2 fruit fly cellular contexts compared by ENCODE assay signal in genomic region chrX:1889926-1890325, dm6.
A peak's percentile ranks its signal among the peaks of the same experiment; 100 is the strongest.
TF ChIP-seq lines count a peak whose summit lies in the region.

Gene trr, minus strand, starts transcription at chrX:1889950.
Gene mRpL16, plus strand, starts transcription at chrX:1890256.

TF ChIP-seq in whole organism, adult, 20 proteins besides CTCF, POLR2A, EP300 and RAD21 (continued from another document):
- TF ChIP-seq toe (GFP tag; optimal IDR thresholded peaks at IDR 0.05; lab: Kevin White, UChicago) (no peak), cic (GFP tag; optimal IDR thresholded peaks at IDR 0.05; lab: Kevin White, UChicago) (no peak)

TF ChIP-seq in whole organism, embryonic, 481 proteins besides CTCF, POLR2A, EP300 and RAD21 (continued from another document and continues in another):
- TF ChIP-seq CG4404 (GFP tag; IDR thresholded peaks at IDR 0.05; lab: Robert Waterston, UW) (peak; percentile 31; the same call in 1 of the 2 replicates), tna (GFP tag; IDR thresholded peaks at IDR 0.05; lab: Robert Waterston, UW; ENCODE audit: partially characterized antibody) (no peak), CG17829 (tag; optimal IDR thresholded peaks at IDR 0.05; lab: Kevin White, UChicago) (peak; percentile 71), CG12299 (tag; optimal IDR thresholded peaks at IDR 0.05; lab: Kevin White, UChicago) (peak; percentile 39), kni (GFP tag; optimal IDR thresholded peaks at IDR 0.05; lab: Kevin White, UChicago) (no peak), ERR (GFP tag; optimal IDR thresholded peaks at IDR 0.05; lab: Kevin White, UChicago) (no peak), sd (tag; optimal IDR thresholded peaks at IDR 0.05; lab: Kevin White, UChicago) (no peak), Dfd (GFP tag; optimal IDR thresholded peaks at IDR 0.05; lab: Kevin White, UChicago) (no peak), yki (optimal IDR thresholded peaks at IDR 0.05; lab: Kevin White, UChicago) (no peak), CG17328 (GFP tag; IDR thresholded peaks at IDR 0.05; lab: Robert Waterston, UW) (no peak), CG10654 (GFP tag; optimal IDR thresholded peaks at IDR 0.05; lab: Kevin White, UChicago) (no peak), tx (GFP tag; optimal IDR thresholded peaks at IDR 0.05; lab: Kevin White, UChicago) (peak; percentile 31), hkb (optimal IDR thresholded peaks at IDR 0.05; lab: Kevin White, UChicago) (no peak), hkb (GFP tag; IDR thresholded peaks at IDR 0.05; lab: Robert Waterston, UW) (no peak), pho (GFP tag; optimal IDR thresholded peaks at IDR 0.05; lab: Kevin White, UChicago) (peak; percentile 53), schlank (tag; optimal IDR thresholded peaks at IDR 0.05; lab: Kevin White, UChicago) (no peak), CG3838 (GFP tag; optimal IDR thresholded peaks at IDR 0.05; lab: Kevin White, UChicago) (no peak), esg (GFP tag; conservative IDR thresholded peaks at IDR 0.05; lab: Robert Waterston, UW) (no peak), PHDP (tag; optimal IDR thresholded peaks at IDR 0.05; lab: Kevin White, UChicago) (no peak), ttk (GFP tag; IDR thresholded peaks at IDR 0.05; lab: Robert Waterston, UW) (no peak), CG12769 (tag; optimal IDR thresholded peaks at IDR 0.05; lab: Kevin White, UChicago) (no peak), trh (GFP tag; optimal IDR thresholded peaks at IDR 0.05; lab: Kevin White, UChicago) (no peak), CoRest (tag; optimal IDR thresholded peaks at IDR 0.05; lab: Kevin White, UChicago) (peak; percentile 42), eve (GFP tag; optimal IDR thresholded peaks at IDR 0.05; lab: Kevin White, UChicago) (no peak), pita (GFP tag; optimal IDR thresholded peaks at IDR 0.05; lab: Kevin White, UChicago) (no peak), CG9609 (GFP tag; optimal IDR thresholded peaks at IDR 0.05; lab: Kevin White, UChicago) (peak; percentile 22), ac (GFP tag; optimal IDR thresholded peaks at IDR 0.05; lab: Kevin White, UChicago) (no peak), Gug (GFP tag; IDR thresholded peaks at IDR 0.05; lab: Robert Waterston, UW) (peak; percentile 30; the same call in 1 of the 4 replicates), jigr1 (GFP tag; IDR thresholded peaks at IDR 0.05; lab: Robert Waterston, UW) (no peak), CG17385 (GFP tag; optimal IDR thresholded peaks at IDR 0.05; lab: Kevin White, UChicago) (no peak), kah (GFP tag; optimal IDR thresholded peaks at IDR 0.05; lab: Kevin White, UChicago) (no peak), kay (GFP tag; optimal IDR thresholded peaks at IDR 0.05; lab: Kevin White, UChicago) (no peak), bcd (GFP tag; optimal IDR thresholded peaks at IDR 0.05; lab: Kevin White, UChicago) (no peak), Fer3 (tag; optimal IDR thresholded peaks at IDR 0.05; lab: Kevin White, UChicago) (no peak), NC2α (GFP tag; optimal IDR thresholded peaks at IDR 0.05; lab: Kevin White, UChicago) (no peak), CG2129 (GFP tag; IDR thresholded peaks at IDR 0.05; lab: Robert Waterston, UW; ENCODE audit: partially characterized antibody) (peak; percentile 44; the same call in 1 of the 2 replicates), cg (GFP tag; optimal IDR thresholded peaks at IDR 0.05; lab: Kevin White, UChicago) (peak; percentile 7), CG11093 (GFP tag; IDR thresholded peaks at IDR 0.05; lab: Robert Waterston, UW) (no peak; the same call in 2 of the 3 replicates), grn (GFP tag; optimal IDR thresholded peaks at IDR 0.05; lab: Kevin White, UChicago) (no peak), CG13123 (GFP tag; optimal IDR thresholded peaks at IDR 0.05; lab: Kevin White, UChicago) (no peak), CG12219 (GFP tag; optimal IDR thresholded peaks at IDR 0.05; lab: Kevin White, UChicago) (no peak), CG2712 (tag; optimal IDR thresholded peaks at IDR 0.05; lab: Kevin White, UChicago) (peak; percentile 65), CG13775 (GFP tag; optimal IDR thresholded peaks at IDR 0.05; lab: Kevin White, UChicago) (peak; percentile 40), CG8478 (optimal IDR thresholded peaks at IDR 0.05; lab: Kevin White, UChicago) (no peak), lilli (GFP tag; optimal IDR thresholded peaks at IDR 0.05; lab: Kevin White, UChicago) (peak; percentile 49), Trl (optimal IDR thresholded peaks at IDR 0.05; lab: Kevin White, UChicago) (no peak), Trl (GFP tag; optimal IDR thresholded peaks at IDR 0.05; lab: Kevin White, UChicago) (peak; percentile 24), tgo (GFP tag; IDR thresholded peaks at IDR 0.05; lab: Robert Waterston, UW) (0 out of 3 replicates have a peak, but pooled peaks have one; percentile 17), repo (GFP tag; optimal IDR thresholded peaks at IDR 0.05; lab: Kevin White, UChicago) (peak; percentile 6), CG17186 (GFP tag; optimal IDR thresholded peaks at IDR 0.05; lab: Kevin White, UChicago) (peak; percentile 32), sima (GFP tag; optimal IDR thresholded peaks at IDR 0.05; lab: Kevin White, UChicago) (no peak), CG1602 (GFP tag; optimal IDR thresholded peaks at IDR 0.05; lab: Kevin White, UChicago) (no peak), Hsf (GFP tag; optimal IDR thresholded peaks at IDR 0.05; lab: Kevin White, UChicago) (peak; percentile 18), CG7963 (GFP tag; IDR thresholded peaks at IDR 0.05; lab: Robert Waterston, UW; ENCODE audit: partially characterized antibody) (peak; percentile 40; the same call in 1 of the 3 replicates), grau (tag; optimal IDR thresholded peaks at IDR 0.05; lab: Kevin White, UChicago) (peak; percentile 50), fu2 (GFP tag; optimal IDR thresholded peaks at IDR 0.05; lab: Kevin White, UChicago) (no peak), Neu2 (GFP tag; optimal IDR thresholded peaks at IDR 0.05; lab: Kevin White, UChicago; ENCODE audit: borderline replicate concordance) (no peak), knrl (GFP tag; IDR thresholded peaks at IDR 0.05; lab: Robert Waterston, UW; ENCODE audit: partially characterized antibody) (peak; percentile 80), Antp (GFP tag; optimal IDR thresholded peaks at IDR 0.05; lab: Kevin White, UChicago) (no peak), zf30C (GFP tag; optimal IDR thresholded peaks at IDR 0.05; lab: Kevin White, UChicago) (no peak), CG2120 (GFP tag; optimal IDR thresholded peaks at IDR 0.05; lab: Kevin White, UChicago) (peak; percentile 73), dati (GFP tag; IDR thresholded peaks at IDR 0.05; lab: Robert Waterston, UW) (no peak), ftz-f1 (GFP tag; optimal IDR thresholded peaks at IDR 0.05; lab: Kevin White, UChicago) (no peak), Poxn (GFP tag; IDR thresholded peaks at IDR 0.05; lab: Robert Waterston, UW) (no peak), hb (GFP tag; IDR thresholded peaks at IDR 0.05; lab: Robert Waterston, UW; ENCODE audit: partially characterized antibody) (no peak), da (GFP tag; optimal IDR thresholded peaks at IDR 0.05; lab: Kevin White, UChicago) (no peak), ato (GFP tag; IDR thresholded peaks at IDR 0.05; lab: Robert Waterston, UW; ENCODE audit: partially characterized antibody) (0 out of 2 replicates have a peak, but pooled peaks have one; percentile 45), lab (GFP tag; optimal IDR thresholded peaks at IDR 0.05; lab: Kevin White, UChicago) (no peak), Oaz (GFP tag; IDR thresholded peaks at IDR 0.05; lab: Robert Waterston, UW) (no peak), CG4820 (GFP tag; optimal IDR thresholded peaks at IDR 0.05; lab: Kevin White, UChicago) (no peak), CG11723 (GFP tag; optimal IDR thresholded peaks at IDR 0.05; lab: Kevin White, UChicago) (no peak), CG34376 (GFP tag; optimal IDR thresholded peaks at IDR 0.05; lab: Kevin White, UChicago) (no peak), fru (optimal IDR thresholded peaks at IDR 0.05; lab: Kevin White, UChicago) (no peak), CG11504 (tag; optimal IDR thresholded peaks at IDR 0.05; lab: Kevin White, UChicago) (peak; percentile 90), pan (optimal IDR thresholded peaks at IDR 0.05; lab: Kevin White, UChicago) (no peak), pan (GFP tag; optimal IDR thresholded peaks at IDR 0.05 in 1 of 2, IDR thresholded peaks at IDR 0.05 in 1 of 2) (no peak), lola (GFP tag; optimal IDR thresholded peaks at IDR 0.05; lab: Kevin White, UChicago) (peak in 1 of 3 experiments; percentile 40), CG3407 (GFP tag; optimal IDR thresholded peaks at IDR 0.05; lab: Kevin White, UChicago) (no peak), shn (GFP tag; optimal IDR thresholded peaks at IDR 0.05; lab: Kevin White, UChicago) (peak; percentile 23), Fer1 (GFP tag; optimal IDR thresholded peaks at IDR 0.05; lab: Kevin White, UChicago) (peak; percentile 53), Usf (GFP tag; optimal IDR thresholded peaks at IDR 0.05; lab: Kevin White, UChicago) (no peak), CG1529 (GFP tag; optimal IDR thresholded peaks at IDR 0.05; lab: Kevin White, UChicago) (no peak), CG7357 (GFP tag; IDR thresholded peaks at IDR 0.05; lab: Robert Waterston, UW) (0 out of 3 replicates have a peak, but pooled peaks have one; percentile 30), CG14014 (GFP tag; IDR thresholded peaks at IDR 0.05; lab: Robert Waterston, UW) (no peak), Hmx (GFP tag; optimal IDR thresholded peaks at IDR 0.05; lab: Kevin White, UChicago) (no peak), luna (GFP tag; optimal IDR thresholded peaks at IDR 0.05; lab: Kevin White, UChicago) (no peak), Rx (GFP tag; IDR thresholded peaks at IDR 0.05; lab: Robert Waterston, UW) (no peak), Bteb2 (GFP tag; optimal IDR thresholded peaks at IDR 0.05; lab: Kevin White, UChicago) (no peak), CG30431 (GFP tag; optimal IDR thresholded peaks at IDR 0.05; lab: Kevin White, UChicago) (no peak), Elba2 (GFP tag; optimal IDR thresholded peaks at IDR 0.05; lab: Kevin White, UChicago) (no peak), ro (GFP tag; IDR thresholded peaks at IDR 0.05; lab: Robert Waterston, UW) (no peak), CG12391 (tag; optimal IDR thresholded peaks at IDR 0.05; lab: Kevin White, UChicago) (peak; percentile 72), E2f2 (GFP tag; IDR thresholded peaks at IDR 0.05; lab: Robert Waterston, UW) (peak; percentile 40; the same call in 1 of the 2 replicates), nmo (GFP tag; optimal IDR thresholded peaks at IDR 0.05; lab: Kevin White, UChicago) (peak; percentile 75), danr (GFP tag; IDR thresholded peaks at IDR 0.05; lab: Robert Waterston, UW) (no peak), CG8290 (GFP tag; optimal IDR thresholded peaks at IDR 0.05; lab: Kevin White, UChicago) (no peak), CG8290 (tag; optimal IDR thresholded peaks at IDR 0.05; lab: Kevin White, UChicago) (no peak), CHES-1-like (GFP tag; optimal IDR thresholded peaks at IDR 0.05; lab: Kevin White, UChicago) (peak; percentile 44), amos (GFP tag; IDR thresholded peaks at IDR 0.05; lab: Robert Waterston, UW; ENCODE audit: partially characterized antibody) (peak; percentile 70), psq (GFP tag; optimal IDR thresholded peaks at IDR 0.05; lab: Kevin White, UChicago) (no peak), Max (GFP tag; optimal IDR thresholded peaks at IDR 0.05; lab: Kevin White, UChicago) (no peak), Hr78 (GFP tag; optimal IDR thresholded peaks at IDR 0.05; lab: Kevin White, UChicago) (no peak), wek (GFP tag; optimal IDR thresholded peaks at IDR 0.05; lab: Kevin White, UChicago) (no peak), tap (tag; optimal IDR thresholded peaks at IDR 0.05; lab: Kevin White, UChicago) (no peak), zfh1 (GFP tag; IDR thresholded peaks at IDR 0.05; lab: Robert Waterston, UW) (peak; percentile 43; the same call in 1 of the 3 replicates), Fer2 (tag; optimal IDR thresholded peaks at IDR 0.05; lab: Kevin White, UChicago) (no peak), Jarid2 (GFP tag; optimal IDR thresholded peaks at IDR 0.05; lab: Kevin White, UChicago) (no peak), CG11560 (tag; IDR thresholded peaks at IDR 0.05; lab: Robert Waterston, UW) (peak; percentile 55; the same call in 1 of the 3 replicates), CG10979 (tag; optimal IDR thresholded peaks at IDR 0.05; lab: Kevin White, UChicago) (peak; percentile 32), inv (GFP tag; IDR thresholded peaks at IDR 0.05; lab: Robert Waterston, UW; ENCODE audit: partially characterized antibody) (peak; percentile 58), D19B (GFP tag; optimal IDR thresholded peaks at IDR 0.05; lab: Kevin White, UChicago) (no peak), B-H2 (GFP tag; optimal IDR thresholded peaks at IDR 0.05; lab: Kevin White, UChicago) (no peak), mirr (GFP tag; optimal IDR thresholded peaks at IDR 0.05; lab: Kevin White, UChicago) (peak; percentile 40), nerfin-1 (tag; optimal IDR thresholded peaks at IDR 0.05; lab: Kevin White, UChicago) (peak; percentile 5), CG17568 (GFP tag; optimal IDR thresholded peaks at IDR 0.05; lab: Kevin White, UChicago) (no peak), gsb (GFP tag; IDR thresholded peaks at IDR 0.05; lab: Robert Waterston, UW) (no peak), CG4424 (GFP tag; optimal IDR thresholded peaks at IDR 0.05; lab: Kevin White, UChicago) (no peak), H15 (GFP tag; IDR thresholded peaks at IDR 0.05; lab: Robert Waterston, UW) (no peak), BtbVII (GFP tag; optimal IDR thresholded peaks at IDR 0.05; lab: Kevin White, UChicago) (no peak), chif (GFP tag; optimal IDR thresholded peaks at IDR 0.05; lab: Kevin White, UChicago) (peak in 1 of 2 experiments; percentile 28), oc (tag; optimal IDR thresholded peaks at IDR 0.05; lab: Kevin White, UChicago) (no peak), Myb (GFP tag; optimal IDR thresholded peaks at IDR 0.05; lab: Kevin White, UChicago) (peak; percentile 18), CG1647 (GFP tag; optimal IDR thresholded peaks at IDR 0.05; lab: Kevin White, UChicago) (no peak), HLH54F (GFP tag; optimal IDR thresholded peaks at IDR 0.05; lab: Kevin White, UChicago) (peak; percentile 49), Xrp1 (GFP tag; IDR thresholded peaks at IDR 0.05; lab: Robert Waterston, UW) (0 out of 2 replicates have a peak, but pooled peaks have one; percentile 7), CG1792 (GFP tag; optimal IDR thresholded peaks at IDR 0.05; lab: Kevin White, UChicago) (peak; percentile 41), CG14667 (GFP tag; IDR thresholded peaks at IDR 0.05; lab: Robert Waterston, UW) (peak; percentile 31; the same call in 1 of the 2 replicates), CG10267 (tag; optimal IDR thresholded peaks at IDR 0.05; lab: Kevin White, UChicago) (peak; percentile 60), Dip3 (GFP tag; optimal IDR thresholded peaks at IDR 0.05; lab: Kevin White, UChicago) (peak; percentile 34), sqz (GFP tag; optimal IDR thresholded peaks at IDR 0.05; lab: Kevin White, UChicago) (no peak), pb (GFP tag; optimal IDR thresholded peaks at IDR 0.05; lab: Kevin White, UChicago) (no peak)
